Fruit fly (Drosophila melanogaster): ENCODE results near the gene p130CAS.

The p130CAS gene

DNA sequence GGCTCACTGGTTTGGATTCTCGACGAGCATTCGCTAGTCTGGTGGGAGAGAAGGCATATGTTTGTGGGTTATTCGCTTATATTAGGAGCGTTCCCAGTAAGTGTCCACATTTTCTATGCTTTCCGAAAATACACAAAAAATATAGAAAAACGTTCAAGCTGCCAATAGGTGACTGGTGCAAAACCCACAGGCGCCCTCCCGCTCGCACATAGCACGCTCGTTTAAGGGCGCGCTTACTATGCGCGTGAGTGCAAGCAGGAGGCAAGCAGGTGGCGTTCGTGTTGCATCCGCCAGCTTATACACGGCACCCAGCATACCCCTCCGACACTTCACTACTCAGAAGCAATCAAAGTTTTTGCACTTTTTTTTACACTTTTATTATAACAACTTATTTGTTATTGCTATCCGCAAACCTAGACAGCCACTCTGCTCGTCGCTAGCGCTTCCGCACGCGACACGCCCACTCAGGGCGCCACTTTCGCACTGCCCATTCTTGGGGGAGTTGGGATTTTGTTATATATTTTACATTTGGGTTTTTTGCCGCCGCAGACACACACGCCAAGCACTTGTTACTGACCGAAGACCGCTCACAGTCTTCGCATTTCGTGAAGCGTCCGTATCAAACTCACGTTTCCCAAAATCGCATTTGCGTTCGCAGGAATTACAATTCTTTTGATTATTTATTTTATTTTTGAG, 46.5 kb downstream of the p130CAS start (continued):
- TF ChIP-seq cg (GFP tag; optimal IDR thresholded peaks at IDR 0.05), result no peak
- no peak for TF ChIP-seq CG10147 (GFP tag; optimal IDR thresholded peaks at IDR 0.05)
- TF ChIP-seq klu (GFP tag; IDR thresholded peaks at IDR 0.05), result no peak
- no peak for TF ChIP-seq dmrt99B (tag; optimal IDR thresholded peaks at IDR 0.05)
- TF ChIP-seq CG18262 (tag; optimal IDR thresholded peaks at IDR 0.05), result no peak
- TF ChIP-seq CG14050 (GFP tag; IDR thresholded peaks at IDR 0.05), result no peak
- no peak for TF ChIP-seq toy (GFP tag; IDR thresholded peaks at IDR 0.05)
- no peak for TF ChIP-seq CG6689 (GFP tag; IDR thresholded peaks at IDR 0.05)
- TF ChIP-seq Nf-YA (GFP tag; IDR thresholded peaks at IDR 0.05), result peak; percentile 42; the same call in 1 of the 2 replicates
- TF ChIP-seq CG13424 (tag; optimal IDR thresholded peaks at IDR 0.05), result peak; percentile 39
- no peak for TF ChIP-seq Side (GFP tag; optimal IDR thresholded peaks at IDR 0.05)
- TF ChIP-seq CG15696 (tag; optimal IDR thresholded peaks at IDR 0.05), result no peak
- TF ChIP-seq dan (GFP tag; IDR thresholded peaks at IDR 0.05), result no peak
- TF ChIP-seq CTCF (GFP tag; optimal IDR thresholded peaks at IDR 0.05), result peak; percentile 37
- no peak for TF ChIP-seq CG17802 (tag; optimal IDR thresholded peaks at IDR 0.05)
- TF ChIP-seq YL-1 (GFP tag; optimal IDR thresholded peaks at IDR 0.05), result peak; percentile 87
- no peak for TF ChIP-seq caup (GFP tag; optimal IDR thresholded peaks at IDR 0.05; ENCODE audit: severe bottlenecking)
- no peak for TF ChIP-seq aop (GFP tag; IDR thresholded peaks at IDR 0.05)
- TF ChIP-seq Atf6 (GFP tag; IDR thresholded peaks at IDR 0.05), result no peak
- no peak for TF ChIP-seq CG17361 (GFP tag; IDR thresholded peaks at IDR 0.05)
- peak; percentile 1 for TF ChIP-seq Atf-2 (GFP tag; optimal IDR thresholded peaks at IDR 0.05)
- no peak for TF ChIP-seq NC2β (GFP tag; optimal IDR thresholded peaks at IDR 0.05)
- no peak for TF ChIP-seq CG3163 (GFP tag; optimal IDR thresholded peaks at IDR 0.05)
- peak; percentile 2 for TF ChIP-seq gfzf (GFP tag; optimal IDR thresholded peaks at IDR 0.05)
- no peak for TF ChIP-seq CG3407 (GFP tag; optimal IDR thresholded peaks at IDR 0.05)
- no peak for TF ChIP-seq CG4328 (GFP tag; optimal IDR thresholded peaks at IDR 0.05)
- TF ChIP-seq C15 (GFP tag; IDR thresholded peaks at IDR 0.05), result no peak
- TF ChIP-seq nmo (GFP tag; optimal IDR thresholded peaks at IDR 0.05), result peak; percentile 61
- TF ChIP-seq CG12299 (tag; optimal IDR thresholded peaks at IDR 0.05), result peak; percentile 13
- no peak for TF ChIP-seq CG15011 (GFP tag; optimal IDR thresholded peaks at IDR 0.05)
- no peak for TF ChIP-seq Oli (tag; optimal IDR thresholded peaks at IDR 0.05)
- peak; percentile 31; the same call in 2 of the 3 replicates for TF ChIP-seq CG16813 (GFP tag; IDR thresholded peaks at IDR 0.05; ENCODE audit: partially characterized antibody)
- peak; percentile 18 for TF ChIP-seq CG2875 (GFP tag; optimal IDR thresholded peaks at IDR 0.05)
- TF ChIP-seq CG10462 (GFP tag; optimal IDR thresholded peaks at IDR 0.05), result no peak
- no peak for TF ChIP-seq CG2202 (tag; optimal IDR thresholded peaks at IDR 0.05)
- TF ChIP-seq CG14710 (tag; optimal IDR thresholded peaks at IDR 0.05), result no peak
- TF ChIP-seq cato (GFP tag; optimal IDR thresholded peaks at IDR 0.05; ENCODE audit: borderline replicate concordance), result no peak
- TF ChIP-seq Hand (GFP tag; optimal IDR thresholded peaks at IDR 0.05), result no peak
- TF ChIP-seq CG5180 (GFP tag; optimal IDR thresholded peaks at IDR 0.05), result no peak
- no peak for TF ChIP-seq CG15073 (GFP tag; optimal IDR thresholded peaks at IDR 0.05)
- peak; percentile 36 for TF ChIP-seq Mad (GFP tag; optimal IDR thresholded peaks at IDR 0.05)
- no peak for TF ChIP-seq eve (GFP tag; optimal IDR thresholded peaks at IDR 0.05)
- TF ChIP-seq MESR4 (GFP tag; optimal IDR thresholded peaks at IDR 0.05), result peak; percentile 74
- TF ChIP-seq ftz-f1 (GFP tag; optimal IDR thresholded peaks at IDR 0.05), result no peak
- TF ChIP-seq cad (GFP tag; optimal IDR thresholded peaks at IDR 0.05), result no peak
- TF ChIP-seq psq (GFP tag; optimal IDR thresholded peaks at IDR 0.05), result no peak
- TF ChIP-seq gcm (GFP tag; optimal IDR thresholded peaks at IDR 0.05), result no peak
- TF ChIP-seq Six4 (GFP tag; optimal IDR thresholded peaks at IDR 0.05), result no peak
- TF ChIP-seq da (GFP tag; optimal IDR thresholded peaks at IDR 0.05), result no peak
- TF ChIP-seq CG3281 (GFP tag; optimal IDR thresholded peaks at IDR 0.05), result no peak
- no peak for TF ChIP-seq CG6765 (GFP tag; optimal IDR thresholded peaks at IDR 0.05)

Data from whole organism, embryonic.